Worm (Caenorhabditis elegans): ENCODE data around the gene R10E11.6.
A peak's percentile ranks its signal among the peaks of the same experiment; 100 is the strongest.

- TF ChIP-seq dpl-1 (GFP tag; optimal IDR thresholded peaks at IDR 0.05) (peak in 1 of 3 experiments; percentile 8), pqm-1 (tag; optimal IDR thresholded peaks at IDR 0.05) (no peak), lin-15B (tag; optimal IDR thresholded peaks at IDR 0.05) (no peak), unc-62 (GFP tag; optimal IDR thresholded peaks at IDR 0.05) (no peak), elt-2 (tag; optimal IDR thresholded peaks at IDR 0.05) (no peak), pax-3 (tag; optimal IDR thresholded peaks at IDR 0.05) (no peak), jun-1 (tag; optimal IDR thresholded peaks at IDR 0.05) (no peak), ztf-11 (tag; optimal IDR thresholded peaks at IDR 0.05) (no peak), skn-1 (tag; optimal IDR thresholded peaks at IDR 0.05) (no peak), nhr-19 (GFP tag; conservative IDR thresholded peaks at IDR 0.05) (no peak), ama-1 (optimal IDR thresholded peaks at IDR 0.05) (no peak), zag-1 (tag; optimal IDR thresholded peaks at IDR 0.05) (no peak), lin-14 (GFP tag; optimal IDR thresholded peaks at IDR 0.05) (peak; percentile 76)
Measured at ce11 chrIII:9817087-9817612, 34.3 kb downstream of the R10E11.6 start, which contains the start of gene cnx-1.
